Worm (Caenorhabditis elegans): ENCODE results near the gene pygl-1.

- TF ChIP-seq lin-15B (tag; optimal IDR thresholded peaks at IDR 0.05): no peak
- TF ChIP-seq nhr-76 (tag; optimal IDR thresholded peaks at IDR 0.05): no peak
- TF ChIP-seq ceh-16 (tag; optimal IDR thresholded peaks at IDR 0.05): no peak
- TF ChIP-seq zag-1 (tag; optimal IDR thresholded peaks at IDR 0.05): no peak
- TF ChIP-seq nhr-25 (tag; optimal IDR thresholded peaks at IDR 0.05): no peak
- no peak for TF ChIP-seq lin-39 (tag; optimal IDR thresholded peaks at IDR 0.05)
- TF ChIP-seq pha-4 (tag; optimal IDR thresholded peaks at IDR 0.05): no peak
These were observed 21.4 kb upstream of the pygl-1 start, which contains the start of gene grl-31 for ce11 chrV:3557422-3557821.
